Fruit fly (Drosophila melanogaster): Measurements from ENCODE around the gene X11Lbeta.
A peak's percentile ranks its signal among the peaks of the same experiment; 100 is the strongest.

X11Lbeta gene

DNA sequence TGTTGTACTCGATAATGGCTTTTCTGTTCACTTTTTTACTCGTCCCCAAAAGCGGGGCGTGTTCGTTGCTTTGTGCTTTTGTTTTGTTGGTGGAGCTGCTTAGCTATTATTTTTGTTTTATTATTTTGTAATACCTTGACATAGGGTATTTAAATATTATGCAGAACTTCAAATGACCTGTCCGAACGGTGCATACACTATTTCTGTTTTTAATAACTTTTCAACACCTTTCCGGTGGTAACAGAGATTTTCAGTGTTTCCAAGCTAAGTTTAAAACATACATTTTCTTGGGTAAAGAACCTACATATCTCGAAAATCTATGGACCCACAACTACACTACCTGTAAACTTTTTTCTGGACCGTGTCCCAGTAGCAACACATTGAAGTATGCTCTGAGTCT lies 40.1 kb upstream of the X11Lbeta start (continued):
- TF ChIP-seq nmo (GFP tag; optimal IDR thresholded peaks at IDR 0.05) = peak; percentile 27
- TF ChIP-seq dpn (GFP tag; optimal IDR thresholded peaks at IDR 0.05) = peak; percentile 15 to 45
- TF ChIP-seq CG13287 (GFP tag; IDR thresholded peaks at IDR 0.05; ENCODE audit: partially characterized antibody) = no peak
- peak; percentile 7 for TF ChIP-seq kay (GFP tag; optimal IDR thresholded peaks at IDR 0.05)
- peak; percentile 34 for TF ChIP-seq CG1603 (tag; optimal IDR thresholded peaks at IDR 0.05)
- TF ChIP-seq pum (GFP tag; optimal IDR thresholded peaks at IDR 0.05) = peak; percentile 22
- TF ChIP-seq HLH4C (GFP tag; IDR thresholded peaks at IDR 0.05; ENCODE audit: partially characterized antibody) = no peak
- TF ChIP-seq slou (GFP tag; optimal IDR thresholded peaks at IDR 0.05) = no peak
- TF ChIP-seq CG4730 (GFP tag; IDR thresholded peaks at IDR 0.05) = 0 out of 2 replicates have a peak, but pooled peaks have one; percentile 37
- TF ChIP-seq CG3726 (GFP tag; IDR thresholded peaks at IDR 0.05) = 0 out of 3 replicates have a peak, but pooled peaks have one; percentile 58
- peak; percentile 38 for TF ChIP-seq mam (GFP tag; optimal IDR thresholded peaks at IDR 0.05)
- no peak for TF ChIP-seq h (optimal IDR thresholded peaks at IDR 0.05)
- TF ChIP-seq CG14667 (GFP tag; IDR thresholded peaks at IDR 0.05) = peak; percentile 31; the same call in 1 of the 2 replicates
- no peak for TF ChIP-seq Bdp1 (GFP tag; optimal IDR thresholded peaks at IDR 0.05)
- no peak for TF ChIP-seq Bgb (GFP tag; IDR thresholded peaks at IDR 0.05; ENCODE audit: partially characterized antibody)
- TF ChIP-seq gcm2 (GFP tag; optimal IDR thresholded peaks at IDR 0.05) = no peak
- TF ChIP-seq fd64A (GFP tag; optimal IDR thresholded peaks at IDR 0.05) = no peak
- no peak for TF ChIP-seq bsh (GFP tag; optimal IDR thresholded peaks at IDR 0.05)
- TF ChIP-seq sob (GFP tag; IDR thresholded peaks at IDR 0.05) = peak; percentile 68
- no peak for TF ChIP-seq lov (optimal IDR thresholded peaks at IDR 0.05)
- no peak for TF ChIP-seq lov (GFP tag; IDR thresholded peaks at IDR 0.05)
- no peak for TF ChIP-seq MTF-1 (GFP tag; optimal IDR thresholded peaks at IDR 0.05; ENCODE audit: borderline replicate concordance)
- TF ChIP-seq aop (GFP tag; IDR thresholded peaks at IDR 0.05) = no peak
- no peak for TF ChIP-seq Vsx1 (GFP tag; optimal IDR thresholded peaks at IDR 0.05)
- no peak; the same call in 2 of the 3 replicates for TF ChIP-seq CG11560 (tag; IDR thresholded peaks at IDR 0.05)
- no peak for TF ChIP-seq pb (GFP tag; optimal IDR thresholded peaks at IDR 0.05)
- peak; percentile 68 for TF ChIP-seq Ada2b (GFP tag; IDR thresholded peaks at IDR 0.05)
- no peak for TF ChIP-seq Dek (tag; optimal IDR thresholded peaks at IDR 0.05)
- peak in 1 of 2 experiments; percentile 16 for TF ChIP-seq chif (GFP tag; optimal IDR thresholded peaks at IDR 0.05)
- TF ChIP-seq CG33213 (GFP tag; optimal IDR thresholded peaks at IDR 0.05) = no peak
- TF ChIP-seq HmgZ (tag; optimal IDR thresholded peaks at IDR 0.05) = no peak
- TF ChIP-seq CG43689 (GFP tag; IDR thresholded peaks at IDR 0.05) = no peak
- TF ChIP-seq slbo (GFP tag; IDR thresholded peaks at IDR 0.05) = peak; percentile 62; the same call in 1 of the 2 replicates
- TF ChIP-seq Hand (GFP tag; optimal IDR thresholded peaks at IDR 0.05) = no peak
- TF ChIP-seq tna (GFP tag; IDR thresholded peaks at IDR 0.05; ENCODE audit: partially characterized antibody) = no peak
- peak; percentile 54 for TF ChIP-seq Hmr (GFP tag; optimal IDR thresholded peaks at IDR 0.05)
- TF ChIP-seq CG10267 (tag; optimal IDR thresholded peaks at IDR 0.05) = no peak
- no peak for TF ChIP-seq CG42726 (GFP tag; IDR thresholded peaks at IDR 0.05; ENCODE audit: partially characterized antibody)
- no peak for TF ChIP-seq luna (GFP tag; optimal IDR thresholded peaks at IDR 0.05)
- no peak for TF ChIP-seq NK7.1 (GFP tag; optimal IDR thresholded peaks at IDR 0.05)
- TF ChIP-seq grn (GFP tag; optimal IDR thresholded peaks at IDR 0.05) = no peak
- TF ChIP-seq bbx (GFP tag; IDR thresholded peaks at IDR 0.05; ENCODE audit: partially characterized antibody) = no peak
- TF ChIP-seq CG10321 (GFP tag; IDR thresholded peaks at IDR 0.05) = no peak
- TF ChIP-seq prd (optimal IDR thresholded peaks at IDR 0.05) = no peak
- TF ChIP-seq prd (GFP tag; IDR thresholded peaks at IDR 0.05) = peak; percentile 66
- TF ChIP-seq Stat92E (GFP tag; optimal IDR thresholded peaks at IDR 0.05) = no peak
- no peak for TF ChIP-seq CG31388 (GFP tag; optimal IDR thresholded peaks at IDR 0.05)
- TF ChIP-seq Med (GFP tag) = peak; percentile 91
- TF ChIP-seq CG31365 (tag; optimal IDR thresholded peaks at IDR 0.05) = no peak
- TF ChIP-seq nom (GFP tag; optimal IDR thresholded peaks at IDR 0.05) = peak; percentile 2
- TF ChIP-seq CG11247 (GFP tag; IDR thresholded peaks at IDR 0.05) = peak; percentile 52
